Worm (Caenorhabditis elegans): Measurements from ENCODE around the gene srw-102.

DNA sequence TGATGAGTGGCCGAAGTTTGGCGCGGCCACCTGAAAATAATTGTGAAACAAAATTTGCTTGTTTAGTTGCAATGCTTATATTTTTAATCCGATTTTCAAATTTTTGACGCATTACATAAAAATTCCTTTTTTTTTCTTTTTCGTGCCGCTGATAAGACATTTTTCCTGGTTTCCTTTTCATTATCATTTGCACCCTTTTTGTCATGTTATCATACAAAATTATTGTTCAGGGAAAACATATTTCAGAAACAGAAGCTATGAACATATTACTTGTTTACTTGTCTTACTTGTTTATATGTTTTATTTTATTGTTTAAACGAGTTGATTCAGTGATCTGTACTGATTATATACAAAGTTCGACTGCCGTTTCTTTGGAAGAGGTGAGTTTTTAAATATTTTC is 40.7 kb downstream of the srw-102 start, which contains the start of gene clec-205:
- TF ChIP-seq him-1 (tag; optimal IDR thresholded peaks at IDR 0.05) (no peak), dao-5 (tag; optimal IDR thresholded peaks at IDR 0.05) (no peak)
